Worm (Caenorhabditis elegans) whole organism, mixed stage, embryonic: ENCODE data around the gene ttn-1.

Experiments used
- M03D4.4 ChIP-seq: sonication (generic microtip); optimal IDR thresholded peaks from 2 replicates; lab custom pipeline; 2017; ENCODE audit warnings: mild to moderate bottlenecking, missing genetic modification characterization, missing compliant biosample characterization
- bed-3 ChIP-seq: fragments of 200-800 bp; sonication (Bioruptor generic); optimal IDR thresholded peaks from 3 replicates; lab custom pipeline; 2018; ENCODE audit warnings: mild to moderate bottlenecking, missing genetic modification characterization, moderate library complexity, missing compliant biosample characterization
- ceh-39 ChIP-seq: fragments of 150-350 bp; optimal IDR thresholded peaks from 2 replicates; lab custom pipeline; 2014; ENCODE audit warnings: missing biosample characterization, missing genetic modification characterization
- ceh-43 ChIP-seq: fragments of 200-800 bp; sonication (Bioruptor generic); optimal IDR thresholded peaks from 2 replicates; lab custom pipeline; 2018; ENCODE audit warnings: mild to moderate bottlenecking, missing genetic modification characterization, moderate library complexity, missing compliant biosample characterization
- ceh-83 ChIP-seq: fragments of 200-800 bp; sonication (Bioruptor generic); optimal IDR thresholded peaks from 2 replicates; lab custom pipeline; 2018; ENCODE audit warnings: mild to moderate bottlenecking, missing genetic modification characterization, missing compliant biosample characterization
- cnd-1 ChIP-seq: fragments of 200-800 bp; sonication (Bioruptor generic); optimal IDR thresholded peaks from 2 replicates; lab custom pipeline; 2018; ENCODE audit warnings: mild to moderate bottlenecking, missing genetic modification characterization, missing compliant biosample characterization
- elt-1 ChIP-seq: sonication (generic microtip); optimal IDR thresholded peaks from 2 replicates; lab custom pipeline; 2017; ENCODE audit warnings: missing genetic modification characterization, mild to moderate bottlenecking, missing compliant biosample characterization, antibody characterized with exemption, moderate library complexity, borderline replicate concordance; ENCODE audit not compliant: insufficient read depth
- elt-3 ChIP-seq: fragments of 150-350 bp; optimal IDR thresholded peaks from 2 replicates; lab custom pipeline; 2014; ENCODE audit warnings: missing biosample characterization, missing genetic modification characterization
- ham-2 ChIP-seq: fragments of 200-800 bp; sonication (Bioruptor generic); optimal IDR thresholded peaks from 2 replicates; lab custom pipeline; 2018; ENCODE audit warnings: mild to moderate bottlenecking, missing genetic modification characterization, missing compliant biosample characterization
- hlh-1 ChIP-seq: fragments of 150-350 bp; optimal IDR thresholded peaks from 2 replicates; lab custom pipeline; 2014; ENCODE audit warnings: missing biosample characterization, missing genetic modification reagents, missing genetic modification characterization
- lin-13 ChIP-seq: fragments of 150-350 bp; optimal IDR thresholded peaks from 2 replicates; lab custom pipeline; 2014; ENCODE audit warnings: missing biosample characterization, missing genetic modification characterization
- lin-32 ChIP-seq: fragments of 200-800 bp; sonication (Bioruptor generic); optimal IDR thresholded peaks from 2 replicates; lab custom pipeline; 2018; ENCODE audit warnings: mild to moderate bottlenecking, missing genetic modification characterization, missing compliant biosample characterization
- lsy-2 ChIP-seq: fragments of 150-350 bp; optimal IDR thresholded peaks from 2 replicates; lab custom pipeline; 2014; ENCODE audit warnings: missing biosample characterization, missing genetic modification characterization
- mab-5 ChIP-seq: fragments of 150-350 bp; optimal IDR thresholded peaks from 2 replicates; lab custom pipeline; 2014; ENCODE audit warnings: missing biosample characterization, missing genetic modification characterization
- mep-1 ChIP-seq: fragments of 150-350 bp; optimal IDR thresholded peaks from 2 replicates; lab custom pipeline; 2017; ENCODE audit warnings: missing biosample characterization, missing genetic modification reagents, missing genetic modification characterization, inconsistent platforms
- mls-2 ChIP-seq: sonication (generic microtip); optimal IDR thresholded peaks from 2 replicates; lab custom pipeline; 2016; ENCODE audit warnings: mild to moderate bottlenecking, missing genetic modification characterization, moderate library complexity, missing compliant biosample characterization
- nhr-12 ChIP-seq: fragments of 150-350 bp; optimal IDR thresholded peaks from 2 replicates; lab custom pipeline; 2014; ENCODE audit warnings: missing biosample characterization, missing genetic modification characterization
- nhr-2 ChIP-seq: fragments of 150-350 bp; optimal IDR thresholded peaks from 2 replicates; lab custom pipeline; 2014; ENCODE audit warnings: missing biosample characterization, missing genetic modification characterization
- nhr-28 ChIP-seq: fragments of 150-350 bp; optimal IDR thresholded peaks from 2 replicates; lab custom pipeline; 2014; ENCODE audit warnings: missing biosample characterization, missing genetic modification characterization
- nhr-76 ChIP-seq: sonication (generic microtip); optimal IDR thresholded peaks from 2 replicates; lab custom pipeline; 2017; ENCODE audit warnings: missing biosample characterization, missing genetic modification characterization
- pha-4 ChIP-seq: fragments of 150-350 bp; optimal IDR thresholded peaks from 2 replicates; lab custom pipeline; 2018; ENCODE audit warnings: missing biosample characterization, missing genetic modification reagents, missing genetic modification characterization
- sem-2 ChIP-seq: fragments of 200-800 bp; sonication (Bioruptor generic); optimal IDR thresholded peaks from 2 replicates; lab custom pipeline; 2018; ENCODE audit warnings: mild to moderate bottlenecking, missing genetic modification characterization, missing compliant biosample characterization
- snpc-4 ChIP-seq: fragments of 150-350 bp; optimal IDR thresholded peaks from 2 replicates; lab custom pipeline; 2014; ENCODE audit warnings: missing biosample characterization, missing genetic modification characterization
- tbx-8 ChIP-seq: fragments of 200-800 bp; sonication (Bioruptor generic); optimal IDR thresholded peaks from 2 replicates; lab custom pipeline; 2018; ENCODE audit warnings: mild to moderate bottlenecking, missing genetic modification characterization, moderate library complexity, missing compliant biosample characterization
- unc-120 ChIP-seq: sonication (generic microtip); optimal IDR thresholded peaks from 2 replicates; lab custom pipeline; 2017; ENCODE audit warnings: missing genetic modification characterization, missing compliant biosample characterization; ENCODE audit not compliant: poor library complexity, severe bottlenecking
- unc-39 ChIP-seq: fragments of 150-350 bp; optimal IDR thresholded peaks from 2 replicates; lab custom pipeline; 2014; ENCODE audit warnings: missing biosample characterization, missing genetic modification characterization
- unc-62 ChIP-seq: fragments of 150-350 bp; optimal IDR thresholded peaks from 2 replicates; lab custom pipeline; 2014; ENCODE audit warnings: missing biosample characterization, missing genetic modification reagents, missing genetic modification characterization
- zip-8 ChIP-seq: fragments of 150-350 bp; optimal IDR thresholded peaks from 2 replicates; lab custom pipeline; 2014; ENCODE audit warnings: missing biosample characterization, missing genetic modification characterization
- ztf-11 ChIP-seq: fragments of 150-350 bp; optimal IDR thresholded peaks from 2 replicates; lab custom pipeline; 2014; ENCODE audit warnings: missing biosample characterization, missing genetic modification characterization

Gene ttn-1

DNA sequence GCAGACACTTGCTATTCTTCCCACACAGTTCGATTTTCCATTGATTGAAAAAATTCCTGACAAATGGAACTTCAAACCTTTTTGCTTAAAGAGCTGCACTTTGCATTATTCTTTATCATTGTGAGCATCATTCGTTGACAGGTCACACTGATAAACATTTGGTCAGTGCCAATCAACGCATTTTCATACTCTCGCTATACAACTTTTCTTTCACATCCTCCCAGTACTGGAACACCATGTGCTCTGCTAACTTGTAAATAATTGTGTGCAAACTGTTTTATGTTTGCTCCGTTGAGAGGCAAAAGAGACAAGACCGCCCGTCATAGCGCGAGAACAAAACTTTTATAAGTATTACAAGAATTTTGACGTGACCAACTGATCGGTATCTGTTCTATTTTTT, 9.1 kb upstream of the ttn-1 start:
- no peak for TF ChIP-seq ceh-43
- TF ChIP-seq ceh-83 (GFP tag; lab: Kevin White, UChicago), result no peak
- no peak for TF ChIP-seq sem-2 (GFP tag; lab: Kevin White, UChicago)
- TF ChIP-seq lin-32, result no peak
- TF ChIP-seq snpc-4 (tag; lab: Kevin White, UChicago), result no peak
- TF ChIP-seq, all 35 proteins: peak for 0

DNA sequence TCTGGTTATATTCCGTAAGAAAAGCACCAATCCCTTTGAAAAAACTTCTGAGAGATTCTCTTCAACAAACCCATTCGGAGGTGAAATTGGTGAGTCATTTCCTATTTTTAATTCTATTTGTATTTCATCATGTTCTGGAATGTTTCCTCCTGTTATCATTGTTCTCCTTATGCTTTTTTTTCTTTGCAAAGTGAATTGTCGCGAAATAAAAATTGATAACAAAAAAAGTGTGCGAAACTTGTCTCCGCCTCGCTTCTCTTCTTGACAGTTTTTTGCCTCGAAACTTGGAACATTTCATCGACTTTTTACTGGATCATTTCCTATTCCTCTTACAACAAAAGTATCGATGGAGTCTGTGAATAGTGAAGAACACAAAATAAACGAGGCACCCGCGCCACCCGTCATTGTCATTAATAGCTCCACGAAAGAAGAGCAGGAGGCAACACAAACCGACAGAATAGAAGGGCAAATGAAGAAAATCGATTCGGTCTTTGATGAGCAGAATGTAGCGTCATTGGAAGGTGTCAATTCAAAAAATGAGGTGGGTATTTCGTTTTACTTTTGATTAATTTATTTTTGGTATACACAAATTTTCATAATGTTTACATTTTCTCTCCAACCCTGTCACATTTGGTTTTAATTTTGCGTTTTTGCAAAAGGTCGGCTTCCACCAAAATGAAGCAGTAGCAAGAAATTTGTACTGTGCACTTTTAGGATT, 7.7 kb upstream of the ttn-1 start:
- TF ChIP-seq bed-3 (GFP tag; lab: Kevin White, UChicago) (no peak), elt-1 (tag; lab: Kevin White, UChicago) (no peak), nhr-12 (tag; lab: Kevin White, UChicago) (no peak), lsy-2 (tag; lab: Kevin White, UChicago) (no peak)

DNA sequence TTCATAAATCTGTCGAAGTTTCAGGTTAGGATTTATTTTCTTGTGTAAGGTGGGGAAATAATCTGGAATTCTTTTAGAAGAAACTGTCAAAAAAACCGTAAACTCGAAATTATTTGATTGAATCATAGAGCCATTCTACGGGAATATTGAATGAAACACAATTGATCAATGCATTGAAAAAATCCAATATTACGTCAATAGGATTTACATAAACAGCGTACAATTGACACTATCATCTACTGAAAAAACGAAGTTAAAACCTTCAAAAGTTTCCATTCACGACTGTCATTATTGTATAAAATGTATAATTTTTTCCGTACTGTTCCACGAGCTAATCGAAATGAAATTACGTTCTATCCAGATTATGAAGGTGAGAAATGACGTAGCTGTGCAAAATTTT, 6.2 kb upstream of the ttn-1 start, which contains the start of gene rme-1:
Gene rme-1 (plus strand): TSS at position 301 of the 400 bp plus-strand sequence.
- TF ChIP-seq M03D4.4 (no peak), hlh-1 (tag; lab: Kevin White, UChicago) (no peak), ceh-43 (no peak), snpc-4 (tag; lab: Kevin White, UChicago) (no peak), ztf-11 (tag; lab: Kevin White, UChicago) (no peak), nhr-2 (tag; lab: Kevin White, UChicago) (no peak), lsy-2 (tag; lab: Kevin White, UChicago) (no peak), mep-1 (tag; lab: Kevin White, UChicago) (no peak), cnd-1 (tag; lab: Kevin White, UChicago) (no peak), nhr-28 (tag; lab: Kevin White, UChicago) (no peak), unc-39 (tag; lab: Kevin White, UChicago) (no peak), nhr-12 (tag; lab: Kevin White, UChicago) (no peak), ceh-39 (no peak), ham-2 (GFP tag; lab: Kevin White, UChicago) (no peak), elt-3 (tag; lab: Kevin White, UChicago) (no peak), ceh-83 (GFP tag; lab: Kevin White, UChicago) (no peak), mls-2 (tag; lab: Kevin White, UChicago) (no peak)

- TF ChIP-seq sem-2 (GFP tag; lab: Kevin White, UChicago) (no peak), mls-2 (tag; lab: Kevin White, UChicago) (no peak), M03D4.4 (no peak), hlh-1 (tag; lab: Kevin White, UChicago) (no peak), unc-39 (tag; lab: Kevin White, UChicago) (no peak), lin-13 (no peak), bed-3 (GFP tag; lab: Kevin White, UChicago) (no peak), zip-8 (tag; lab: Kevin White, UChicago) (no peak), mab-5 (tag; lab: Kevin White, UChicago) (no peak), pha-4 (tag; lab: Kevin White, UChicago) (no peak), nhr-76 (no peak), ham-2 (GFP tag; lab: Kevin White, UChicago) (no peak), snpc-4 (tag; lab: Kevin White, UChicago) (no peak)
These were observed 4.1 kb upstream of the ttn-1 start, which contains the start of gene W06H8.2 for ce11 chrV:6206498-6206897. Gene W06H8.2 (plus strand): TSS chrV:6206755.

ce11 chrV:6204046-6204445, 1.6 kb upstream of the ttn-1 start:
- TF ChIP-seq elt-1 (tag; lab: Kevin White, UChicago) (no peak), nhr-28 (tag; lab: Kevin White, UChicago) (no peak), unc-62 (GFP tag; lab: Kevin White, UChicago) (peak; percentile 88), sem-2 (GFP tag; lab: Kevin White, UChicago) (no peak), unc-120 (tag; lab: Kevin White, UChicago) (peak; percentile 84), pha-4 (tag; lab: Kevin White, UChicago) (no peak), hlh-1 (tag; lab: Kevin White, UChicago) (peak; percentile 98), nhr-12 (tag; lab: Kevin White, UChicago) (no peak), mab-5 (tag; lab: Kevin White, UChicago) (no peak), lin-32 (no peak), ztf-11 (tag; lab: Kevin White, UChicago) (no peak), ceh-39 (no peak), ceh-43 (no peak), tbx-8 (GFP tag; lab: Kevin White, UChicago) (no peak)
